Worm (Caenorhabditis elegans) whole organism, L4 larva: ENCODE results near the gene T11G6.3.

Experiments
- ama-1 ChIP-seq: fragments of 150-350 bp; optimal IDR thresholded peaks from 2 replicates; lab custom pipeline; 2014; ENCODE audit warnings: inconsistent platforms, mixed read lengths
- ceh-32 ChIP-seq: sonication (generic microtip); optimal IDR thresholded peaks from 2 replicates; lab custom pipeline; 2016; ENCODE audit warnings: mild to moderate bottlenecking, missing genetic modification characterization, missing compliant biosample characterization; ENCODE audit not compliant: poor library complexity
- cey-2 ChIP-seq: sonication (generic microtip); optimal IDR thresholded peaks from 3 replicates; lab custom pipeline; 2017; ENCODE audit warnings: missing genetic modification characterization, mild to moderate bottlenecking, missing compliant biosample characterization, antibody characterized with exemption, borderline replicate concordance; ENCODE audit not compliant: insufficient read depth
- daf-12 ChIP-seq: fragments of 150-350 bp; optimal IDR thresholded peaks from 2 replicates; lab custom pipeline; 2014; ENCODE audit warnings: missing biosample characterization, missing genetic modification reagents, missing genetic modification characterization
- fkh-10 ChIP-seq: fragments of 150-350 bp; optimal IDR thresholded peaks from 2 replicates; lab custom pipeline; 2014; ENCODE audit warnings: missing biosample characterization, missing genetic modification reagents, missing genetic modification characterization
- lin-13 ChIP-seq: fragments of 150-350 bp; optimal IDR thresholded peaks from 2 replicates; lab custom pipeline; 2014; ENCODE audit warnings: missing biosample characterization, missing genetic modification reagents, missing genetic modification characterization
- lsy-2 ChIP-seq, 2 experiments: fragments of 150-350 bp in 1 of 2; sonication (generic microtip) in 1 of 2; optimal IDR thresholded peaks; 2 replicates each; lab custom pipeline; 2014 to 2017; ENCODE audit warnings: missing biosample characterization in 2 of 2, missing genetic modification characterization in 2 of 2
- snpc-4 ChIP-seq: fragments of 150-350 bp; optimal IDR thresholded peaks from 2 replicates; lab custom pipeline; 2014; ENCODE audit warnings: missing biosample characterization, missing genetic modification characterization

DNA sequence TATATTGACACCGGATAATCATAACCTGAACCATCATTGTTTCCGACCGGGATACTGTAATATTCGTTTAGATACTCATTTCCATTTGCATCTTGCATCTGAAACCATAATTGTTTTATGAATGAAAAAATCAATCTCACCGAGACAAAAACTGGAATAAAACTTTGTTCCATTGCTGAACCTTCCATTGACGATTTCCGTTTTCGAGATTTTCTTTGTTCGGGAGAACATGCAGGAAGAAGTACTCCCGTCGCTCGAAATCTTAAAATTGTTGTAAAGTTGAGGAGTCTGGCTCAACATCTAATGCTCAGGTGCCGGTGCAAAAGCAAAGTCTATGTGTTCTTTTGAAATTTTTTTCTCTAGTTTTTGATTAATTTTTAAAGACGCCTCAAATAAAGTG lies 29.0 kb downstream of the T11G6.3 start:
- TF ChIP-seq lin-13 (GFP tag; lab: Kevin White, UChicago) (no peak), cey-2 (tag; lab: Kevin White, UChicago) (no peak), fkh-10 (no peak), snpc-4 (no peak), daf-12 (no peak), lsy-2 (tag; optimal IDR thresholded peaks at IDR 0.05; lab: Kevin White, UChicago) (no peak), ceh-32 (tag; lab: Kevin White, UChicago) (no peak), ama-1 (lab: Kevin White, UChicago) (no peak)
